Fruit fly (Drosophila melanogaster) whole organism, wandering third instar larva: ENCODE measurements around the gene CG31910.

Experiments used
- Abd-B ChIP-seq: fragments of >200 bp; optimal IDR thresholded peaks from 2 replicates; lab custom pipeline; 2017; ENCODE audit warnings: missing biosample characterization, missing genetic modification characterization
- CG32264 ChIP-seq: fragments of 200-800 bp; sonication (Bioruptor generic); optimal IDR thresholded peaks from 2 replicates; lab custom pipeline; 2016; ENCODE audit warnings: missing biosample characterization, missing genetic modification characterization
- CrebA ChIP-seq: fragments of 200-800 bp; sonication (Bioruptor generic); optimal IDR thresholded peaks from 2 replicates; lab custom pipeline; 2016; ENCODE audit warnings: missing biosample characterization, mild to moderate bottlenecking, missing genetic modification characterization, borderline replicate concordance
- Dfd ChIP-seq: fragments of >200 bp; optimal IDR thresholded peaks from 2 replicates; lab custom pipeline; 2017; ENCODE audit warnings: missing biosample characterization, missing genetic modification characterization
- Dif ChIP-seq: fragments of 200-275, 200-300 bp; sonication (Bioruptor generic); optimal IDR thresholded peaks from 2 replicates; lab custom pipeline; 2018; ENCODE audit warnings: missing biosample characterization, missing genetic modification characterization; ENCODE audit not compliant: partially characterized antibody
- HLH106 ChIP-seq: fragments of 200-800 bp; optimal IDR thresholded peaks from 3 replicates; lab custom pipeline; 2019; ENCODE audit warnings: missing biosample characterization, mild to moderate bottlenecking, missing genetic modification characterization, moderate library complexity
- Hnf4 ChIP-seq: fragments of 200-800 bp; sonication (Bioruptor generic); optimal IDR thresholded peaks from 2 replicates; lab custom pipeline; 2016; ENCODE audit warnings: missing biosample characterization, mild to moderate bottlenecking, missing genetic modification characterization
- Hr83 ChIP-seq: fragments of 200-300 bp; sonication (Bioruptor generic); optimal IDR thresholded peaks from 2 replicates; lab custom pipeline; 2016; ENCODE audit warnings: missing biosample characterization, mild to moderate bottlenecking, missing genetic modification characterization, moderate library complexity; ENCODE audit not compliant: poor library complexity, severe bottlenecking
- Jra ChIP-seq: sonication (Bioruptor generic); optimal IDR thresholded peaks from 2 replicates; lab custom pipeline; 2016; ENCODE audit warnings: missing biosample characterization, missing genetic modification characterization
- Mio ChIP-seq: sonication (Bioruptor generic); optimal IDR thresholded peaks from 2 replicates; lab custom pipeline; 2016; ENCODE audit warnings: missing biosample characterization, missing genetic modification characterization
- Myc ChIP-seq: fragments of >200 bp; optimal IDR thresholded peaks from 2 replicates; lab custom pipeline; 2017
- N ChIP-seq: fragments of >200 bp; optimal IDR thresholded peaks from 2 replicates; lab custom pipeline; 2018; ENCODE audit warnings: missing biosample characterization, missing external identifiers, missing genetic modification characterization
- OdsH ChIP-seq: fragments of 200-800 bp; sonication (Bioruptor generic); optimal IDR thresholded peaks from 2 replicates; lab custom pipeline; 2016; ENCODE audit warnings: missing biosample characterization, mild to moderate bottlenecking, missing genetic modification characterization
- Rel ChIP-seq, 2 experiments: fragments of 200-800 bp; sonication (Bioruptor generic) in 1 of 2; optimal IDR thresholded peaks; 2 replicates in 1 of 2; 3 replicates in 1 of 2; lab custom pipeline; 2016 to 2019; ENCODE audit warnings: mild to moderate bottlenecking in 2 of 2, missing biosample characterization in 2 of 2, missing genetic modification characterization in 2 of 2, moderate library complexity in 1 of 2
- Sp1 ChIP-seq: fragments of 200-800 bp; sonication (Bioruptor generic); optimal IDR thresholded peaks from 3 replicates; lab custom pipeline; 2019; ENCODE audit warnings: missing biosample characterization, mild to moderate bottlenecking, missing genetic modification characterization, moderate library complexity
- Vsx2 ChIP-seq: fragments of 200-300, 225-300 bp; sonication (Bioruptor generic); optimal IDR thresholded peaks from 2 replicates; lab custom pipeline; 2018; ENCODE audit warnings: missing biosample characterization, missing genetic modification characterization; ENCODE audit not compliant: partially characterized antibody
- br ChIP-seq: fragments of 200-800 bp; sonication (Bioruptor generic); optimal IDR thresholded peaks from 2 replicates; lab custom pipeline; 2016; ENCODE audit warnings: missing biosample characterization, missing genetic modification characterization
- dl ChIP-seq, 2 experiments: fragments of 175-275, 200-275 bp in 1 of 2; fragments of 200-275 bp in 1 of 2; sonication (Bioruptor generic); optimal IDR thresholded peaks; lab custom pipeline; 2018; ENCODE audit warnings: mild to moderate bottlenecking in 2 of 2, missing biosample characterization in 2 of 2, missing genetic modification characterization in 2 of 2, moderate library complexity in 2 of 2; ENCODE audit not compliant: partially characterized antibody in 2 of 2, insufficient read depth in 1 of 2
- dsf ChIP-seq: sonication (Bioruptor generic); optimal IDR thresholded peaks from 2 replicates; lab custom pipeline; 2016; ENCODE audit warnings: missing biosample characterization, missing genetic modification characterization, borderline replicate concordance
- foxo ChIP-seq, 2 experiments: fragments of 200-800 bp; sonication (Bioruptor generic); optimal IDR thresholded peaks; 2 replicates in 1 of 2; 3 replicates in 1 of 2; lab custom pipeline; 2016 to 2017; ENCODE audit warnings: missing biosample characterization in 2 of 2, missing genetic modification characterization in 2 of 2
- fru ChIP-seq: fragments of 200-800 bp; sonication (Bioruptor generic); optimal IDR thresholded peaks from 3 replicates; lab custom pipeline; 2016; ENCODE audit warnings: missing biosample characterization, mild to moderate bottlenecking, missing genetic modification characterization
- jim ChIP-seq: fragments of 175-275, 200-325 bp; sonication (Bioruptor generic); optimal IDR thresholded peaks from 2 replicates; lab custom pipeline; 2016; ENCODE audit warnings: missing biosample characterization, mild to moderate bottlenecking, missing genetic modification characterization
- lola ChIP-seq: fragments of >200 bp; optimal IDR thresholded peaks from 2 replicates; lab custom pipeline; 2017; ENCODE audit warnings: missing biosample characterization, missing genetic modification characterization
- psq ChIP-seq: fragments of 200-800 bp; sonication (Bioruptor generic); optimal IDR thresholded peaks from 3 replicates; lab custom pipeline; 2017; ENCODE audit warnings: missing biosample characterization, mild to moderate bottlenecking, missing genetic modification characterization, moderate library complexity
- rgr ChIP-seq: fragments of 200-800 bp; sonication (Bioruptor generic); optimal IDR thresholded peaks from 3 replicates; lab custom pipeline; 2016; ENCODE audit warnings: missing biosample characterization, mild to moderate bottlenecking, missing genetic modification characterization
- sage ChIP-seq: fragments of 200-800 bp; sonication (Bioruptor generic); optimal IDR thresholded peaks from 2 replicates; lab custom pipeline; 2016; ENCODE audit warnings: missing biosample characterization, mild to moderate bottlenecking, missing genetic modification characterization
- sv ChIP-seq: fragments of 200-800 bp; sonication (Bioruptor generic); optimal IDR thresholded peaks from 3 replicates; lab custom pipeline; 2016; ENCODE audit warnings: missing biosample characterization, missing genetic modification characterization
- usp ChIP-seq: fragments of >200 bp; optimal IDR thresholded peaks from 2 replicates; lab custom pipeline; 2017; ENCODE audit warnings: missing biosample characterization, missing genetic modification characterization
- woc ChIP-seq: sonication (Bioruptor generic); optimal IDR thresholded peaks from 2 replicates; lab custom pipeline; 2016; ENCODE audit warnings: missing biosample characterization, mild to moderate bottlenecking, missing genetic modification characterization

The CG31910 gene

dm6 chr2L:6786674-6787028 is 41.2 kb upstream of the CG31910 start, which contains the start of gene nrv1:
Gene nrv1 (minus strand): TSS chr2L:6786861.
- TF ChIP-seq Dif (GFP tag; lab: Kevin White, UChicago), result peak; percentile 95
- TF ChIP-seq sage (GFP tag; lab: Kevin White, UChicago), result no peak
- TF ChIP-seq CrebA (GFP tag; lab: Kevin White, UChicago), result peak; percentile 38
- no peak for TF ChIP-seq N (GFP tag; lab: Kevin White, UChicago)
- TF ChIP-seq Abd-B, result no peak
- peak; percentile 93 for TF ChIP-seq Hr83
- peak; percentile 76 for TF ChIP-seq Vsx2 (GFP tag; lab: Kevin White, UChicago)
- peak; percentile 93 to 94 for TF ChIP-seq dl (GFP tag; optimal IDR thresholded peaks at IDR 0.05; lab: Kevin White, UChicago; ENCODE audit: insufficient read depth in 1 of 2, partially characterized antibody in 2 of 2)

dm6 chr2L:6785583-6785982 is 40.2 kb upstream of the CG31910 start:
- no peak for TF ChIP-seq Jra (GFP tag; lab: Kevin White, UChicago)
- no peak for TF ChIP-seq lola
- TF ChIP-seq sv (GFP tag; lab: Kevin White, UChicago), result no peak
- TF ChIP-seq psq (GFP tag; lab: Kevin White, UChicago), result no peak
- TF ChIP-seq rgr (GFP tag; lab: Kevin White, UChicago), result no peak
- no peak for TF ChIP-seq fru
- TF ChIP-seq Vsx2 (GFP tag; lab: Kevin White, UChicago), result no peak
- TF ChIP-seq HLH106 (tag; lab: Kevin White, UChicago), result no peak
- no peak for TF ChIP-seq N (GFP tag; lab: Kevin White, UChicago)
- TF ChIP-seq Dfd (GFP tag; lab: Kevin White, UChicago), result no peak
- TF ChIP-seq jim (GFP tag; lab: Kevin White, UChicago), result no peak

DNA sequence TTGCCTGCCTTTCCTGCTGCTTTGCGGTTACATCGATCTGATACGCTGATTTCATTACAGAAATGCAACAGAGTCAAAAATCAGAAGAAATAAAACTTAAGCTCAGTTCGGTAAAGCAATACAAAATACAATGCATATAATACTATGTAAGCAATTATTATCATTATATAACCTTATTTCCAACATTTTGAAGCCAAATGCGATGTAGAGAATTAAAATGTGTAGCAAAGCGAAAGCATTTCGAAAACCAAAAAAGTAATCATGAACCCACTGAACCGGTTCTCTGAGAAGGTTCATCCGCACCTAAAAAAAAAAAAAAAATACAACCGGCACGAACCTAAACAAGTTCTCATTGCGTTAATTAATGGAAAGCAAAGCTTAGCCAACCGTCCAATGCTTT is 38.8 kb upstream of the CG31910 start:
- TF ChIP-seq usp (GFP tag; lab: Kevin White, UChicago) (no peak), woc (GFP tag; lab: Kevin White, UChicago) (no peak), foxo (GFP tag; optimal IDR thresholded peaks at IDR 0.05; lab: Kevin White, UChicago) (no peak), Jra (GFP tag; lab: Kevin White, UChicago) (no peak), Rel (GFP tag; optimal IDR thresholded peaks at IDR 0.05; lab: Kevin White, UChicago) (no peak), Rel (tag; optimal IDR thresholded peaks at IDR 0.05; lab: Kevin White, UChicago) (no peak), Hr83 (no peak), Dfd (GFP tag; lab: Kevin White, UChicago) (no peak), Abd-B (no peak), br (GFP tag; lab: Kevin White, UChicago) (no peak), HLH106 (tag; lab: Kevin White, UChicago) (no peak)

DNA sequence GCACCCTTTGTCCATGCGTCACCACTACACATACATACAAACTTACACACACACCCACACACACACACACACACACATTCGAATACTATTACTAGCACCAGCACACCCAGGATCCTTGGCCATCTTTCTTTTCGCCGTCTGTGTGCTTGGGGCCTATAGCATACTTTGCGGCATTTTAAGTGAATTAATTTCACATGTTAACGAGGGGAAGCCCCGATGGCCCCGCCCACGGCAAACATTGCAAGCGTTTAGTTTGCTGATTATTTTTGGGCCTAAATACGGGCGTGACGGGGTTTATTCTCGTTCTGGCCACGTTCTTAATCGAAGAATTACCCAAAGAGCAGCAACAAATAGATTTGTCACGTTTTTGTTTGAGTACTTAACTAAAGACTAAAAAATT is 38.0 kb upstream of the CG31910 start:
- no peak for TF ChIP-seq br (GFP tag; lab: Kevin White, UChicago)
- TF ChIP-seq Myc (lab: Kevin White, UChicago), result peak; percentile 0
- TF ChIP-seq Rel (GFP tag; optimal IDR thresholded peaks at IDR 0.05; lab: Kevin White, UChicago), result no peak
- peak; percentile 97 for TF ChIP-seq Rel (tag; optimal IDR thresholded peaks at IDR 0.05; lab: Kevin White, UChicago)

- TF ChIP-seq dsf (no peak), lola (no peak), sv (GFP tag; lab: Kevin White, UChicago) (no peak), Dfd (GFP tag; lab: Kevin White, UChicago) (no peak), br (GFP tag; lab: Kevin White, UChicago) (no peak), Hnf4 (GFP tag; lab: Kevin White, UChicago) (no peak), dl (GFP tag; optimal IDR thresholded peaks at IDR 0.05; lab: Kevin White, UChicago; ENCODE audit: insufficient read depth in 1 of 2, partially characterized antibody in 2 of 2) (no peak), CG32264 (no peak), OdsH (GFP tag; lab: Kevin White, UChicago) (no peak), sage (GFP tag; lab: Kevin White, UChicago) (no peak), Mio (GFP tag; lab: Kevin White, UChicago) (no peak), Sp1 (no peak), Abd-B (no peak)
Observed at dm6 chr2L:6774853-6775252, 29.4 kb upstream of the CG31910 start.
